Fruit fly (Drosophila melanogaster): ENCODE results near the gene Gr28b.

Gr28b gene

dm6 chr2L:7495987-7496503 lies 34.0 kb upstream of the Gr28b start, which contains the start of gene Ziz (continued):
- TF ChIP-seq CG10654 (GFP tag; optimal IDR thresholded peaks at IDR 0.05) (no peak), CG2678 (tag; optimal IDR thresholded peaks at IDR 0.05) (peak; percentile 58), CG7987 (GFP tag; optimal IDR thresholded peaks at IDR 0.05) (peak; percentile 74), D (optimal IDR thresholded peaks at IDR 0.05) (no peak), D (GFP tag; optimal IDR thresholded peaks at IDR 0.05) (no peak), NC2β (GFP tag; optimal IDR thresholded peaks at IDR 0.05) (peak; percentile 30), dmrt11E (tag; optimal IDR thresholded peaks at IDR 0.05) (no peak), CG3838 (GFP tag; optimal IDR thresholded peaks at IDR 0.05) (peak; percentile 19), ash1 (GFP tag; optimal IDR thresholded peaks at IDR 0.05) (no peak), CG32772 (GFP tag; IDR thresholded peaks at IDR 0.05) (no peak), CG18262 (tag; optimal IDR thresholded peaks at IDR 0.05) (peak; percentile 11), lov (optimal IDR thresholded peaks at IDR 0.05) (no peak), lov (GFP tag; IDR thresholded peaks at IDR 0.05) (0 out of 3 replicates have a peak, but pooled peaks have one; percentile 45), gem (tag; optimal IDR thresholded peaks at IDR 0.05) (no peak), Opbp (GFP tag; IDR thresholded peaks at IDR 0.05; ENCODE audit: partially characterized antibody) (peak; percentile 79; the same call in 2 of the 3 replicates), gt (GFP tag; IDR thresholded peaks at IDR 0.05) (no peak), Bdp1 (GFP tag; optimal IDR thresholded peaks at IDR 0.05) (no peak), her (GFP tag; optimal IDR thresholded peaks at IDR 0.05) (peak; percentile 47), sr (GFP tag; IDR thresholded peaks at IDR 0.05) (peak; percentile 65; the same call in 1 of the 3 replicates), HHEX (GFP tag; optimal IDR thresholded peaks at IDR 0.05) (peak; percentile 52), CG12236 (GFP tag; optimal IDR thresholded peaks at IDR 0.05) (no peak), Rfx (GFP tag; IDR thresholded peaks at IDR 0.05) (peak; percentile 67), CG3065 (GFP tag; optimal IDR thresholded peaks at IDR 0.05) (no peak), eve (GFP tag; optimal IDR thresholded peaks at IDR 0.05) (no peak), kay (GFP tag; optimal IDR thresholded peaks at IDR 0.05) (peak; percentile 1), HmgD (GFP tag; optimal IDR thresholded peaks at IDR 0.05) (no peak), CG12071 (GFP tag; optimal IDR thresholded peaks at IDR 0.05) (peak; percentile 67), caup (GFP tag; optimal IDR thresholded peaks at IDR 0.05; ENCODE audit: severe bottlenecking) (peak; percentile 62), knrl (GFP tag; IDR thresholded peaks at IDR 0.05; ENCODE audit: partially characterized antibody) (peak; percentile 52; the same call in 1 of the 3 replicates), CG17385 (GFP tag; optimal IDR thresholded peaks at IDR 0.05) (peak; percentile 55), Dad (GFP tag; optimal IDR thresholded peaks at IDR 0.05) (peak; percentile 30), Taf1 (GFP tag; IDR thresholded peaks at IDR 0.05) (no peak), CG9817 (tag; optimal IDR thresholded peaks at IDR 0.05) (no peak), Dip3 (GFP tag; optimal IDR thresholded peaks at IDR 0.05) (no peak), CG4360 (GFP tag; IDR thresholded peaks at IDR 0.05) (no peak), jumu (GFP tag; optimal IDR thresholded peaks at IDR 0.05) (no peak), Atf3 (GFP tag; optimal IDR thresholded peaks at IDR 0.05) (no peak), aop (GFP tag; IDR thresholded peaks at IDR 0.05) (no peak), CG8359 (GFP tag; optimal IDR thresholded peaks at IDR 0.05; ENCODE audit: borderline replicate concordance) (no peak), ind (GFP tag; optimal IDR thresholded peaks at IDR 0.05) (no peak), CG17612 (GFP tag; IDR thresholded peaks at IDR 0.05) (no peak), hth (optimal IDR thresholded peaks at IDR 0.05) (no peak), cad (GFP tag; optimal IDR thresholded peaks at IDR 0.05) (peak; percentile 4), CG15514 (GFP tag; optimal IDR thresholded peaks at IDR 0.05) (peak; percentile 84), lola (GFP tag; optimal IDR thresholded peaks at IDR 0.05) (no peak), CG9727 (GFP tag; optimal IDR thresholded peaks at IDR 0.05) (no peak), YL-1 (GFP tag; optimal IDR thresholded peaks at IDR 0.05) (peak; percentile 20), Sox100B (GFP tag; optimal IDR thresholded peaks at IDR 0.05) (no peak), toy (GFP tag; IDR thresholded peaks at IDR 0.05) (no peak), MTF-1 (GFP tag; optimal IDR thresholded peaks at IDR 0.05; ENCODE audit: borderline replicate concordance) (peak; percentile 43), Scr (GFP tag; IDR thresholded peaks at IDR 0.05; ENCODE audit: partially characterized antibody) (peak; percentile 38; the same call in 1 of the 2 replicates)
